Fruit fly (Drosophila melanogaster): ENCODE measurements around the gene CG11837.

CG11837 gene

dm6 chr3R:29068430-29069207 is 19.3 kb downstream of the CG11837 start:
- TF ChIP-seq tj (GFP tag; optimal IDR thresholded peaks at IDR 0.05) (no peak), ovo (GFP tag; optimal IDR thresholded peaks at IDR 0.05) (no peak), Hr96 (GFP tag; optimal IDR thresholded peaks at IDR 0.05) (no peak), CG14711 (tag; optimal IDR thresholded peaks at IDR 0.05) (no peak), CG11617 (GFP tag; optimal IDR thresholded peaks at IDR 0.05) (no peak), CG12768 (GFP tag; optimal IDR thresholded peaks at IDR 0.05) (no peak), CG1620 (GFP tag; optimal IDR thresholded peaks at IDR 0.05) (no peak), CG5204 (GFP tag; optimal IDR thresholded peaks at IDR 0.05) (no peak), bab1 (GFP tag; optimal IDR thresholded peaks at IDR 0.05) (no peak), cnc (optimal IDR thresholded peaks at IDR 0.05) (no peak)

DNA sequence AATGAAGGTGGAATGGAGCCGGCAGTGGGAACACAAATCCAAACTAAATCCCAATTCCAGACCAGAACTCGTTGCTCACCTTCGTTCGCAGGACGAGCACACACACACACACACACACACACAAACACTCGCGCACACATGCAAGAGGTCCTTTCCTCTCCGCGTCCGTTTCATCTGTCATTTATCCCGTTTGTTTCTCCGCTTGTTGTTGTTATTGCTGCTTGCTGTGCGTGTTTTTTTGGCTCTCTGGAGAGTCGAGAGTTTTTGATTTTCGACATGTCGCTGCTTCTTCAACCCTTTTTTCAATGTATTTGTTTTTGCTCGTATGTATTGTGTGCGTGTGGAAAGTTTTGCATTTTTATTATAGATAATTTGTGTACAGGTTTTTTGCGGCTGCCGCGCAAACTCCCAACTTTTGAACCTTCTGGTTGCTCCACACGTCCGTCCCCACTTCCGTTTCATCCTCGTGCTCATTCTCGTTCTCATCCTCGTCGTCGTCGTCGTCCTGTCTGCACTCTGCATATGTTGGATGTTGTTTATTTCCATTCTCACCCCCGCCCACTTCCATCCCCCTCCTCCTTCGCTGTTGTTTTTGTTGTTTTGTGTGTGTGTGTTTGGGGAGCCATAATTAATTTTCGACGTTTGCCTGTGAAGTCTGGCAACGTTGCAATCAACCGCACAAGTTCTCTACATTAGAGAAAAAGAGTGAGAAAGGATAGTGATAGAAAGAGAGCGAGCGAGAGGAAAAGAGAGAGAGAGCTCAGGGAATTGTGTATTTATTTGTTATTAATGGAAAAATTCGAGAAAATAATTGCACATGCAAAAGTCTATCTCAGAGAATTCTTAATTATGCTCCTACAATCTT is 20.1 kb downstream of the CG11837 start:
- TF ChIP-seq bab1 (GFP tag; optimal IDR thresholded peaks at IDR 0.05) (no peak), pad (GFP tag; optimal IDR thresholded peaks at IDR 0.05) (no peak), toe (GFP tag; optimal IDR thresholded peaks at IDR 0.05) (no peak), cic (GFP tag; optimal IDR thresholded peaks at IDR 0.05) (no peak), CG12768 (GFP tag; optimal IDR thresholded peaks at IDR 0.05) (no peak), ovo (GFP tag; optimal IDR thresholded peaks at IDR 0.05) (no peak), CG7101 (tag; optimal IDR thresholded peaks at IDR 0.05) (no peak), CG1620 (GFP tag; optimal IDR thresholded peaks at IDR 0.05) (no peak), Crg-1 (GFP tag; optimal IDR thresholded peaks at IDR 0.05) (no peak), CG14711 (tag; optimal IDR thresholded peaks at IDR 0.05) (no peak), Hr96 (GFP tag; optimal IDR thresholded peaks at IDR 0.05) (no peak), tj (GFP tag; optimal IDR thresholded peaks at IDR 0.05) (no peak), Mnt (GFP tag; optimal IDR thresholded peaks at IDR 0.05) (no peak), kay (GFP tag; ENCODE audit: borderline replicate concordance) (no peak), cnc (optimal IDR thresholded peaks at IDR 0.05) (no peak), Clk (GFP tag; optimal IDR thresholded peaks at IDR 0.05) (no peak)

dm6 chr3R:29071141-29071540 is 21.8 kb downstream of the CG11837 start:
- no peak for TF ChIP-seq ovo (GFP tag; optimal IDR thresholded peaks at IDR 0.05)
- TF ChIP-seq CG7101 (tag; optimal IDR thresholded peaks at IDR 0.05) = no peak
- no peak for TF ChIP-seq CG14711 (tag; optimal IDR thresholded peaks at IDR 0.05)
- no peak for TF ChIP-seq kay (GFP tag; ENCODE audit: borderline replicate concordance)
- no peak for TF ChIP-seq Mnt (GFP tag; optimal IDR thresholded peaks at IDR 0.05)
- no peak for TF ChIP-seq Hr96 (GFP tag; optimal IDR thresholded peaks at IDR 0.05)
- no peak for TF ChIP-seq cnc (optimal IDR thresholded peaks at IDR 0.05)
- TF ChIP-seq Crg-1 (GFP tag; optimal IDR thresholded peaks at IDR 0.05) = no peak
- TF ChIP-seq bab1 (GFP tag; optimal IDR thresholded peaks at IDR 0.05) = no peak

DNA sequence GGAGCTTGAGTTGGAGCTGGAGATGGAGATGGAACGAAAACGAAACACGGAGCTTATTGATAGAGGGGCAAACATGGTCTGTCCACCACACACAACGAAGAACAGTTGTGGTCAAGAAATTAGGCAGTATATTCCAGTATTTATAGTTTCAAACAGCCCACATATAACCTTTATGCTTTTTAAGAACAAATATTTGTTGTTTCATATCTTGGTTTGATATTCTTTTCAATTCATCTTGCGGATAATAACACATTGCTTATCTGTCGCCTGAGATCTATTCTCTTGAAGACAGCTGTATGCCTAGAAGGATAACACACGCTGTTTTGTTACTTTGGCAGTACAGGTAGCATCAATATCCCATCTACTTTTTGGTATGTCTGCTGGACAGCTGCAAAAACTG is 23.5 kb downstream of the CG11837 start:
- TF ChIP-seq cic (GFP tag; optimal IDR thresholded peaks at IDR 0.05) = no peak
- no peak for TF ChIP-seq Crg-1 (GFP tag; optimal IDR thresholded peaks at IDR 0.05)
- TF ChIP-seq CG1620 (GFP tag; optimal IDR thresholded peaks at IDR 0.05) = no peak
- no peak for TF ChIP-seq cnc (optimal IDR thresholded peaks at IDR 0.05)
- no peak for TF ChIP-seq Clk (GFP tag; optimal IDR thresholded peaks at IDR 0.05)
- no peak for TF ChIP-seq CG5204 (GFP tag; optimal IDR thresholded peaks at IDR 0.05)
- no peak for TF ChIP-seq CG14711 (tag; optimal IDR thresholded peaks at IDR 0.05)
- no peak for TF ChIP-seq Hr96 (GFP tag; optimal IDR thresholded peaks at IDR 0.05)
- TF ChIP-seq Mnt (GFP tag; optimal IDR thresholded peaks at IDR 0.05) = no peak
- TF ChIP-seq CG11617 (GFP tag; optimal IDR thresholded peaks at IDR 0.05) = no peak
- no peak for TF ChIP-seq bab1 (GFP tag; optimal IDR thresholded peaks at IDR 0.05)
- TF ChIP-seq kay (GFP tag; ENCODE audit: borderline replicate concordance) = no peak
- no peak for TF ChIP-seq CG7101 (tag; optimal IDR thresholded peaks at IDR 0.05)
- TF ChIP-seq CG33017 (tag; optimal IDR thresholded peaks at IDR 0.05) = no peak
- no peak for TF ChIP-seq toe (GFP tag; optimal IDR thresholded peaks at IDR 0.05)
- no peak for TF ChIP-seq CG12768 (GFP tag; optimal IDR thresholded peaks at IDR 0.05)

DNA sequence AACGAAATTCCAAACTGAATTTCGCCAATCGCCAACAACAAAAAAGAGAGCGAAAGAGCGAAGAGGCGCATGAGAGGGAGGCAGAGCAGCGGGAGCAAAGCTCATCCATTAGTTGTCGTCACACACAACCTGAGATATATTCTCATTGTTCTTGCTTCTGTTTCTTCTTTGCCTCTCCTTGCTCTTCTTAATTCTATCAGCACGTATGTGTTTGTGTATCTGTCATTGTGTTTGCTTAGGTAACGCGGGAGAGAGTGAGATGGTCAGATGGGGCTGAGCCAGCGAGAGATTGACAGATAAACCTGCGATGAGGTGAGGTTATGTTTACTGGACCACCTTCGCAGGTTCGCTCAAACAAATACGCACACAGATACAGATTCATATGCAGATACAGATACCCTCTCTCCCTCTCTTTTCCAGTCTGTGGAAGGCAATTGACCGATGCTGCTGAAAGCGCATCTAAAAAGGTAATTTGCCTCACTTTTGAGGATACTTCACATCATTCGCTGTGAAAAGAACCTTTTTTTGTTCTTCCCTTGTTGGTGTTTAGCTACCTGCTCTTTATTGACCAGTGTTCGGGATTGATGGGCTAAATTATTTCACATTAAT is 24.8 kb downstream of the CG11837 start:
- TF ChIP-seq ovo (GFP tag; optimal IDR thresholded peaks at IDR 0.05) (no peak), bab1 (GFP tag; optimal IDR thresholded peaks at IDR 0.05) (no peak), toe (GFP tag; optimal IDR thresholded peaks at IDR 0.05) (peak; percentile 53), pad (GFP tag; optimal IDR thresholded peaks at IDR 0.05) (peak; percentile 8), CG7045 (GFP tag; optimal IDR thresholded peaks at IDR 0.05) (peak; percentile 36), Mnt (GFP tag; optimal IDR thresholded peaks at IDR 0.05) (peak; percentile 12), CG11617 (GFP tag; optimal IDR thresholded peaks at IDR 0.05) (peak; percentile 2), CG33017 (tag; optimal IDR thresholded peaks at IDR 0.05) (peak; percentile 33), CG12768 (GFP tag; optimal IDR thresholded peaks at IDR 0.05) (peak; percentile 67), tj (GFP tag; optimal IDR thresholded peaks at IDR 0.05) (peak; percentile 45), Hr96 (GFP tag; optimal IDR thresholded peaks at IDR 0.05) (no peak), kay (GFP tag; ENCODE audit: borderline replicate concordance) (peak; percentile 22), Crg-1 (GFP tag; optimal IDR thresholded peaks at IDR 0.05) (peak; percentile 37), CG7101 (tag; optimal IDR thresholded peaks at IDR 0.05) (peak; percentile 27)
